Worm (Caenorhabditis elegans) whole organism, mixed stage, embryonic: ENCODE data around the gene R193.2.

Source experiments
- blmp-1 ChIP-seq: fragments of 150-350 bp; optimal IDR thresholded peaks from 2 replicates; lab custom pipeline; 2014; ENCODE audit warnings: missing biosample characterization, missing genetic modification characterization
- nhr-12 ChIP-seq: fragments of 150-350 bp; optimal IDR thresholded peaks from 2 replicates; lab custom pipeline; 2014; ENCODE audit warnings: missing biosample characterization, missing genetic modification characterization
- nhr-76 ChIP-seq: sonication (generic microtip); optimal IDR thresholded peaks from 2 replicates; lab custom pipeline; 2017; ENCODE audit warnings: missing biosample characterization, missing genetic modification characterization
- unc-120 ChIP-seq: sonication (generic microtip); optimal IDR thresholded peaks from 2 replicates; lab custom pipeline; 2017; ENCODE audit warnings: missing genetic modification characterization, missing compliant biosample characterization; ENCODE audit not compliant: poor library complexity, severe bottlenecking
- unc-62 ChIP-seq: fragments of 150-350 bp; optimal IDR thresholded peaks from 2 replicates; lab custom pipeline; 2014; ENCODE audit warnings: missing biosample characterization, missing genetic modification reagents, missing genetic modification characterization
- ztf-11 ChIP-seq: fragments of 150-350 bp; optimal IDR thresholded peaks from 2 replicates; lab custom pipeline; 2014; ENCODE audit warnings: missing biosample characterization, missing genetic modification characterization

- TF ChIP-seq nhr-76 (tag; lab: Kevin White, UChicago) (no peak), unc-120 (peak; percentile 70), ztf-11 (tag; lab: Kevin White, UChicago) (no peak), blmp-1 (tag; lab: Kevin White, UChicago) (no peak), nhr-12 (tag; lab: Kevin White, UChicago) (no peak), unc-62 (no peak)
Measured at ce11 chrX:1096808-1097207, 51.6 kb downstream of the R193.2 start, which contains the start of the genes pigx-1 and rme-6.
